3 worm cellular contexts compared by ENCODE assay signal in genomic region chrV:13350302-13350701, ce11.
A peak's percentile ranks its signal among the peaks of the same experiment; 100 is the strongest.
TF ChIP-seq lines count a peak whose summit lies in the region.

No protein-coding gene starts in this region.

TF ChIP-seq in whole organism, L1 larva, 84 proteins besides CTCF, POLR2A, EP300 and RAD21:
- no peak for TF ChIP-seq pqm-1 (tag; optimal IDR thresholded peaks at IDR 0.05; lab: Kevin White, UChicago)
- no peak for TF ChIP-seq unc-86 (tag; optimal IDR thresholded peaks at IDR 0.05; lab: Kevin White, UChicago)
- TF ChIP-seq hlh-17 (GFP tag; optimal IDR thresholded peaks at IDR 0.05; lab: Kevin White, UChicago; ENCODE audit: borderline replicate concordance): no peak
- peak; percentile 57 for TF ChIP-seq fkh-10 (GFP tag; optimal IDR thresholded peaks at IDR 0.05; lab: Kevin White, UChicago)
- no peak for TF ChIP-seq dsc-1 (tag; optimal IDR thresholded peaks at IDR 0.05; lab: Kevin White, UChicago)
TF ChIP-seq in whole organism, L1 larva: peak in this region for 1.

TF ChIP-seq in whole organism, L3 larva, 47 proteins besides CTCF, POLR2A, EP300 and RAD21:
- TF ChIP-seq daf-12 (tag; optimal IDR thresholded peaks at IDR 0.05; lab: Kevin White, UChicago) (no peak), nhr-12 (tag; optimal IDR thresholded peaks at IDR 0.05; lab: Kevin White, UChicago) (no peak), fkh-10 (GFP tag; optimal IDR thresholded peaks at IDR 0.05; lab: Kevin White, UChicago) (peak; percentile 80), ztf-11 (tag; optimal IDR thresholded peaks at IDR 0.05; lab: Kevin White, UChicago) (no peak), nhr-237 (tag; optimal IDR thresholded peaks at IDR 0.05; lab: Kevin White, UChicago) (no peak), fos-1 (tag; optimal IDR thresholded peaks at IDR 0.05; lab: Kevin White, UChicago) (no peak), aly-2 (tag; optimal IDR thresholded peaks at IDR 0.05; lab: Kevin White, UChicago) (no peak)

TF ChIP-seq in whole organism, L4 larva, 104 proteins besides CTCF, POLR2A, EP300 and RAD21:
- TF ChIP-seq fkh-10 (GFP tag; optimal IDR thresholded peaks at IDR 0.05; lab: Kevin White, UChicago): peak; percentile 11
- no peak for TF ChIP-seq hif-1 (tag; optimal IDR thresholded peaks at IDR 0.05; lab: Kevin White, UChicago)
- TF ChIP-seq dmd-6 (GFP tag; IDR thresholded peaks at IDR 0.05; lab: Robert Waterston, UW): no peak
- no peak for TF ChIP-seq ZK337.2 (GFP tag; IDR thresholded peaks at IDR 0.05; lab: Robert Waterston, UW)
- TF ChIP-seq unc-62 (GFP tag; optimal IDR thresholded peaks at IDR 0.05 in 1 of 2; lab: Kevin White, UChicago): no peak
- no peak for TF ChIP-seq unc-62 (tag; optimal IDR thresholded peaks at IDR 0.05; lab: Kevin White, UChicago)
- TF ChIP-seq aly-2 (tag; optimal IDR thresholded peaks at IDR 0.05; lab: Kevin White, UChicago): no peak
- no peak for TF ChIP-seq madf-5 (GFP tag; IDR thresholded peaks at IDR 0.05; lab: Robert Waterston, UW)
- TF ChIP-seq egl-43 (GFP tag; IDR thresholded peaks at IDR 0.05; lab: Robert Waterston, UW): no peak

Comparison
In these comparisons a context has a peak if more than half of its experiments do, and no peak if none do; other contexts are left out.
1. Of the 29 proteins assayed by ChIP-seq in both whole organism, L4 larva and whole organism, L1 larva: peak only in whole organism, L4 larva: none; only in whole organism, L1 larva: none; in both: fkh-10; in neither: 28.